Worm (Caenorhabditis elegans) whole organism, young adult: ENCODE measurements around the gene fzo-1.
"Not testable (repeated sequence)": the region's sequence is repeated elsewhere in the genome, so short reads cannot be mapped to it uniquely, and the experiment has no call there.

Experiments used
- F39B2.1 ChIP-seq: fragments of 200-800 bp; sonication (Bioruptor generic); IDR thresholded peaks from 2 replicates; pipeline ENCODE4 v1.3.6; 2022; ENCODE audit warnings: missing genetic modification reagents, missing genetic modification characterization, missing compliant biosample characterization
- K12H6.12 ChIP-seq: fragments of 200-800 bp; sonication (Bioruptor generic); optimal IDR thresholded peaks from 2 replicates; lab custom pipeline; 2018; ENCODE audit warnings: mild to moderate bottlenecking, missing genetic modification characterization, missing compliant biosample characterization
- T26A5.8 ChIP-seq: sonication (generic microtip); optimal IDR thresholded peaks from 2 replicates; lab custom pipeline; 2016; ENCODE audit warnings: missing genetic modification characterization, missing compliant biosample characterization
- Y53F4B.3 ChIP-seq: fragments of 200-800 bp; sonication (Bioruptor generic); IDR thresholded peaks from 2 replicates; pipeline ENCODE4 v1.3.6; 2022; ENCODE audit warnings: missing genetic modification reagents, missing genetic modification characterization, missing compliant biosample characterization
- ZK185.1 ChIP-seq: sonication (generic microtip); optimal IDR thresholded peaks from 2 replicates; lab custom pipeline; 2016; ENCODE audit warnings: mild to moderate bottlenecking, missing genetic modification characterization, missing compliant biosample characterization; ENCODE audit not compliant: poor library complexity, severe bottlenecking
- akir-1 ChIP-seq: fragments of 200-800 bp; sonication (Bioruptor generic); optimal IDR thresholded peaks from 2 replicates; lab custom pipeline; 2018; ENCODE audit warnings: mild to moderate bottlenecking, missing genetic modification characterization, moderate library complexity, missing compliant biosample characterization
- athp-1 ChIP-seq: sonication (generic microtip); optimal IDR thresholded peaks from 2 replicates; lab custom pipeline; 2017; ENCODE audit warnings: mild to moderate bottlenecking, missing genetic modification characterization, missing compliant biosample characterization
- attf-3 ChIP-seq: fragments of 200-800 bp; sonication (Bioruptor generic); conservative IDR thresholded peaks from 2 replicates; pipeline ENCODE4 v1.3.6; 2022; ENCODE audit warnings: missing genetic modification reagents, missing genetic modification characterization, missing compliant biosample characterization
- attf-5 ChIP-seq: fragments of 200-800 bp; sonication (Bioruptor generic); optimal IDR thresholded peaks from 2 replicates; lab custom pipeline; 2018; ENCODE audit warnings: mild to moderate bottlenecking, missing genetic modification characterization, missing compliant biosample characterization
- attf-6 ChIP-seq: fragments of 200-800 bp; sonication (Bioruptor generic); IDR thresholded peaks from 2 replicates; pipeline ENCODE4 v1.3.6; 2022; ENCODE audit warnings: missing genetic modification reagents, missing genetic modification characterization, missing compliant biosample characterization
- cebp-1 ChIP-seq, 2 experiments: fragments of 200-800 bp in 1 of 2; sonication (Bioruptor generic) in 1 of 2; sonication (generic microtip) in 1 of 2; IDR thresholded peaks in 1 of 2; optimal IDR thresholded peaks in 1 of 2; 2 replicates each; pipeline versions ENCODE4 v1.3.6 to Lab custom; 2017 to 2022; ENCODE audit warnings: missing compliant biosample characterization in 2 of 2, missing genetic modification characterization in 2 of 2, mild to moderate bottlenecking in 1 of 2, missing genetic modification reagents in 1 of 2, moderate library complexity in 1 of 2
- cebp-2 ChIP-seq: fragments of 200-800 bp; sonication (Bioruptor generic); IDR thresholded peaks from 2 replicates; pipeline ENCODE4 v1.3.6; 2022; ENCODE audit warnings: missing genetic modification characterization, missing compliant biosample characterization
- ceh-100 ChIP-seq: fragments of 200-800 bp; sonication (Bioruptor generic); IDR thresholded peaks from 2 replicates; pipeline ENCODE4 v1.3.6; 2022; ENCODE audit warnings: missing genetic modification reagents, missing genetic modification characterization, missing compliant biosample characterization
- ceh-27 ChIP-seq: fragments of 200-800 bp; sonication (Bioruptor generic); optimal IDR thresholded peaks from 2 replicates; lab custom pipeline; 2018; ENCODE audit warnings: mild to moderate bottlenecking, missing genetic modification characterization, moderate library complexity, missing compliant biosample characterization
- ceh-79 ChIP-seq: sonication (generic microtip); optimal IDR thresholded peaks from 2 replicates; lab custom pipeline; 2017; ENCODE audit warnings: mild to moderate bottlenecking, missing genetic modification characterization, missing compliant biosample characterization
- ceh-91 ChIP-seq: fragments of 200-800 bp; sonication (Bioruptor generic); IDR thresholded peaks from 2 replicates; pipeline ENCODE4 v1.3.6; 2022; ENCODE audit warnings: missing genetic modification reagents, missing genetic modification characterization, missing compliant biosample characterization
- egl-44 ChIP-seq: fragments of 200-800 bp; sonication (Bioruptor generic); IDR thresholded peaks from 2 replicates; pipeline ENCODE4 v1.3.6; 2022; ENCODE audit warnings: missing genetic modification reagents, missing genetic modification characterization, missing compliant biosample characterization
- hmg-1.2 ChIP-seq: fragments of 200-800 bp; sonication (Bioruptor generic); IDR thresholded peaks from 2 replicates; pipeline ENCODE4 v1.3.6; 2022; ENCODE audit warnings: missing genetic modification reagents, missing genetic modification characterization, missing compliant biosample characterization
- lin-26 ChIP-seq: fragments of 200-800 bp; sonication (Bioruptor generic); IDR thresholded peaks from 2 replicates; pipeline ENCODE4 v1.3.6; 2022; ENCODE audit warnings: missing genetic modification reagents, missing genetic modification characterization, missing compliant biosample characterization
- madf-6 ChIP-seq: fragments of 200-800 bp; sonication (Bioruptor generic); IDR thresholded peaks from 2 replicates; pipeline ENCODE4 v1.3.6; 2022; ENCODE audit warnings: missing genetic modification reagents, missing genetic modification characterization, missing compliant biosample characterization
- nhr-120 ChIP-seq: fragments of 200-800 bp; sonication (Bioruptor generic); IDR thresholded peaks from 2 replicates; pipeline ENCODE4 v1.3.6; 2022; ENCODE audit warnings: missing genetic modification characterization, missing compliant biosample characterization
- nhr-90 ChIP-seq: sonication (generic microtip); optimal IDR thresholded peaks from 2 replicates; lab custom pipeline; 2016; ENCODE audit warnings: missing genotype, mild to moderate bottlenecking, missing genetic modification characterization, missing compliant biosample characterization
- sdz-38 ChIP-seq: sonication (generic microtip); optimal IDR thresholded peaks from 2 replicates; lab custom pipeline; 2016; ENCODE audit warnings: missing genotype, missing genetic modification characterization, missing compliant biosample characterization
- snpc-1.1 ChIP-seq: sonication (generic microtip); optimal IDR thresholded peaks from 2 replicates; lab custom pipeline; 2017; ENCODE audit warnings: missing genetic modification characterization, mild to moderate bottlenecking, missing compliant biosample characterization, antibody characterized with exemption, moderate library complexity, missing genotype, missing genetic modification reagents; ENCODE audit not compliant: insufficient read depth
- snpc-4 ChIP-seq, 5 experiments: fragments of 150-350 bp in 1 of 5; sonication (generic microtip) in 4 of 5; optimal IDR thresholded peaks; 2 replicates each; lab custom pipeline; 2014 to 2018; ENCODE audit warnings: missing genetic modification characterization in 5 of 5, missing biosample characterization in 3 of 5, antibody characterized with exemption in 2 of 5, mild to moderate bottlenecking in 2 of 5, missing compliant biosample characterization in 2 of 5, missing genotype in 2 of 5, moderate library complexity in 2 of 5, missing genetic modification reagents in 1 of 5
- unc-130 ChIP-seq: sonication (generic microtip); optimal IDR thresholded peaks from 2 replicates; lab custom pipeline; 2016; ENCODE audit warnings: missing genetic modification reagents, missing genetic modification characterization, missing compliant biosample characterization
- zfh-2 ChIP-seq: fragments of 200-800 bp; sonication (Bioruptor generic); conservative IDR thresholded peaks from 2 replicates; pipeline ENCODE4 v1.3.6; 2022; ENCODE audit warnings: missing genetic modification reagents, missing genetic modification characterization, missing compliant biosample characterization
- ztf-22 ChIP-seq: fragments of 200-800 bp; sonication (Bioruptor generic); optimal IDR thresholded peaks from 2 replicates; lab custom pipeline; 2018; ENCODE audit warnings: mild to moderate bottlenecking, missing genetic modification characterization, moderate library complexity, missing compliant biosample characterization
- ztf-25 ChIP-seq: fragments of 200-800 bp; sonication (Bioruptor generic); IDR thresholded peaks from 2 replicates; pipeline ENCODE4 v1.3.6; 2022; ENCODE audit warnings: missing genetic modification reagents, missing genetic modification characterization, missing compliant biosample characterization

fzo-1 gene

ce11 chrII:5836153-5836719, at the start of gene fzo-1:
Gene fzo-1 (minus strand): TSS chrII:5836203.
- TF ChIP-seq attf-3 (GFP tag; lab: Robert Waterston, UW) = no peak
- TF ChIP-seq akir-1 (GFP tag; lab: Kevin White, UChicago) = peak; percentile 15
- peak; percentile 33 for TF ChIP-seq ceh-27 (GFP tag; lab: Kevin White, UChicago)
- TF ChIP-seq cebp-1 (GFP tag; IDR thresholded peaks at IDR 0.05; lab: Robert Waterston, UW) = no peak
- TF ChIP-seq cebp-1 (tag; optimal IDR thresholded peaks at IDR 0.05; lab: Kevin White, UChicago) = peak; percentile 9
- TF ChIP-seq unc-130 (GFP tag; lab: Kevin White, UChicago) = peak; percentile 48
- no peak for TF ChIP-seq egl-44 (GFP tag; lab: Robert Waterston, UW)
- peak; percentile 17; the same call in 1 of the 2 replicates for TF ChIP-seq hmg-1.2 (GFP tag; lab: Robert Waterston, UW)
- TF ChIP-seq attf-5 (GFP tag; lab: Kevin White, UChicago) = peak; percentile 1
- TF ChIP-seq ceh-100 (GFP tag; lab: Robert Waterston, UW) = peak; percentile 91
- peak; percentile 18 for TF ChIP-seq K12H6.12
- no peak for TF ChIP-seq snpc-4 (GFP tag; optimal IDR thresholded peaks at IDR 0.05; lab: Kevin White, UChicago)
- TF ChIP-seq snpc-4 (tag; optimal IDR thresholded peaks at IDR 0.05; lab: Kevin White, UChicago) = peak in 2 of 4 experiments; percentile 5 to 49
- TF ChIP-seq ceh-91 (GFP tag; lab: Robert Waterston, UW) = no peak
- TF ChIP-seq, all 124 proteins: peak for 9

- TF ChIP-seq madf-6 (GFP tag; lab: Robert Waterston, UW) (no peak), ztf-22 (GFP tag; lab: Kevin White, UChicago) (no peak), F39B2.1 (GFP tag; lab: Robert Waterston, UW) (no peak), Y53F4B.3 (GFP tag; lab: Robert Waterston, UW) (no peak), nhr-90 (tag; lab: Kevin White, UChicago) (no peak)
Measured at ce11 chrII:5884252-5884651, 48.2 kb upstream of the fzo-1 start, which contains the start of gene rfip-1. Gene rfip-1 (plus strand): TSS chrII:5884552.

ce11 chrII:5880677-5881076, 44.7 kb upstream of the fzo-1 start:
- no peak for TF ChIP-seq ztf-25
- TF ChIP-seq cebp-2 (GFP tag; lab: Robert Waterston, UW) = no peak
- TF ChIP-seq attf-6 (GFP tag; lab: Robert Waterston, UW) = no peak
- TF ChIP-seq unc-130 (GFP tag; lab: Kevin White, UChicago) = no peak
- 0 out of 2 replicates have a peak, but pooled peaks have one; percentile 25 for TF ChIP-seq lin-26 (GFP tag; lab: Robert Waterston, UW)
- no peak for TF ChIP-seq T26A5.8
- TF ChIP-seq nhr-120 (GFP tag; lab: Robert Waterston, UW) = no peak
- TF ChIP-seq snpc-1.1 (tag; lab: Kevin White, UChicago) = no peak
- no peak for TF ChIP-seq athp-1 (tag; lab: Kevin White, UChicago)

ce11 chrII:5876511-5876910, 40.5 kb upstream of the fzo-1 start, which contains the start of gene F55C12.2:
Gene F55C12.2 (plus strand): TSS chrII:5876811.
- not testable (repeated sequence) for TF ChIP-seq ZK185.1 (tag; lab: Kevin White, UChicago); ceh-79; unc-130 (GFP tag; lab: Kevin White, UChicago)
- TF ChIP-seq, all 124 proteins: peak for 0; not testable (repeated sequence) for 124

ce11 chrII:5876053-5876452, 40.0 kb upstream of the fzo-1 start, which contains the start of gene F55C12.6:
Gene F55C12.6 (minus strand): TSS chrII:5876153.
- no peak for TF ChIP-seq zfh-2
- no peak for TF ChIP-seq ceh-79
- no peak for TF ChIP-seq sdz-38 (tag; lab: Kevin White, UChicago)
